Worm (Caenorhabditis elegans): ENCODE data around the gene mab-23.

DNA sequence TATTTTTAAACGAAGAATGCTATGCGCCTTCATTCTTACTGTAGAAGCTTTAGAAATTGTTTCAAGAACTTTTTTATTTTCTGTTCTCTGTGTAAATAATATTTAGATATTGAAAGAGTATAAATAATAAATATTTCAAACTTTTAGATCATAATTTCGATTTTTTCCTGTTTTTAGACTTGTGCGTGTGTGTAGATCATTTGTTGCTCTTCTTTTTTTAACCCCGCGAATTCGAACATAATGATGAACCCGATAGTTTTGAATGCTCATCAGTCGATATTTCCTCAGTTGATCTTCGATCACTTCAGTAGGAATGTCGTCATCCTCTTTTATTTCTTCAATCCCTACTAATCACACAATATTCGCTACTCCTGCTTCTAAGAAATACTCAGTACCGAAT is 35.6 kb upstream of the mab-23 start, which contains the start of gene T21C9.13:
- TF ChIP-seq ceh-36 (tag; optimal IDR thresholded peaks at IDR 0.05) (no peak), ama-1 (optimal IDR thresholded peaks at IDR 0.05) (no peak), B0310.2 (tag; optimal IDR thresholded peaks at IDR 0.05) (no peak), flt-1 (GFP tag; IDR thresholded peaks at IDR 0.05) (no peak), tra-4 (tag; optimal IDR thresholded peaks at IDR 0.05) (no peak), tbx-37 (GFP tag; conservative IDR thresholded peaks at IDR 0.05) (no peak), hmg-4 (GFP tag; optimal IDR thresholded peaks at IDR 0.05) (no peak), ets-7 (tag; optimal IDR thresholded peaks at IDR 0.05) (no peak), hnd-1 (tag; optimal IDR thresholded peaks at IDR 0.05) (no peak), pes-1 (GFP tag; IDR thresholded peaks at IDR 0.05) (no peak), scrt-1 (GFP tag; IDR thresholded peaks at IDR 0.05) (no peak), aly-1 (tag; optimal IDR thresholded peaks at IDR 0.05) (no peak), ceh-13 (GFP tag; optimal IDR thresholded peaks at IDR 0.05) (no peak)
